Worm (Caenorhabditis elegans) whole organism, L2 larva: ENCODE results near the gene T02D1.8.

Experiments used
- R02D3.7 ChIP-seq: fragments of 150-350 bp; optimal IDR thresholded peaks from 2 replicates; lab custom pipeline; 2014; ENCODE audit warnings: missing biosample characterization, missing genetic modification characterization
- ZK546.5 ChIP-seq: sonication (generic microtip); optimal IDR thresholded peaks from 2 replicates; lab custom pipeline; 2017; ENCODE audit warnings: missing biosample characterization, missing genetic modification characterization
- ama-1 ChIP-seq: fragments of 150-350 bp; optimal IDR thresholded peaks from 2 replicates; lab custom pipeline; 2018; ENCODE audit warnings: inconsistent platforms
- ceh-82 ChIP-seq: fragments of 150-350 bp; optimal IDR thresholded peaks from 2 replicates; lab custom pipeline; 2014; ENCODE audit warnings: missing biosample characterization, missing genetic modification characterization
- dmd-4 ChIP-seq: sonication (generic microtip); optimal IDR thresholded peaks from 2 replicates; lab custom pipeline; 2017; ENCODE audit warnings: missing biosample characterization, missing genetic modification characterization
- egl-27 ChIP-seq: sonication (generic microtip); optimal IDR thresholded peaks from 3 replicates; lab custom pipeline; 2017; ENCODE audit warnings: missing biosample characterization, missing genetic modification reagents, missing genetic modification characterization
- elt-3 ChIP-seq: sonication (generic microtip); optimal IDR thresholded peaks from 2 replicates; lab custom pipeline; 2017; ENCODE audit warnings: missing biosample characterization, missing genetic modification characterization
- nhr-12 ChIP-seq: fragments of 150-350 bp; optimal IDR thresholded peaks from 2 replicates; lab custom pipeline; 2014; ENCODE audit warnings: missing biosample characterization, missing genetic modification characterization
- nhr-129 ChIP-seq: fragments of 150-350 bp; optimal IDR thresholded peaks from 2 replicates; lab custom pipeline; 2014; ENCODE audit warnings: missing biosample characterization, missing genetic modification characterization
- nhr-25 ChIP-seq: fragments of 150-350 bp; sonication (generic microtip); optimal IDR thresholded peaks from 3 replicates; lab custom pipeline; 2014; ENCODE audit warnings: missing biosample characterization, missing genetic modification characterization
- nhr-6 ChIP-seq: fragments of 150-350 bp; optimal IDR thresholded peaks from 2 replicates; lab custom pipeline; 2014; ENCODE audit warnings: missing biosample characterization, missing genetic modification characterization
- sma-3 ChIP-seq: sonication (generic microtip); optimal IDR thresholded peaks from 2 replicates; lab custom pipeline; 2016; ENCODE audit warnings: missing genetic modification reagents, missing genetic modification characterization, missing compliant biosample characterization
- unc-39 ChIP-seq: fragments of 150-350 bp; optimal IDR thresholded peaks from 2 replicates; lab custom pipeline; 2014; ENCODE audit warnings: missing biosample characterization, missing genetic modification characterization

- TF ChIP-seq nhr-129 (no peak), egl-27 (tag; lab: Kevin White, UChicago) (no peak), nhr-12 (tag; lab: Kevin White, UChicago) (no peak), ama-1 (lab: Kevin White, UChicago) (no peak), elt-3 (tag; lab: Kevin White, UChicago) (no peak), nhr-25 (tag; lab: Kevin White, UChicago) (no peak), unc-39 (tag; lab: Kevin White, UChicago) (no peak), R02D3.7 (tag; lab: Kevin White, UChicago) (no peak), ZK546.5 (tag; lab: Kevin White, UChicago) (no peak), dmd-4 (no peak), sma-3 (no peak), ceh-82 (tag; lab: Kevin White, UChicago) (no peak), nhr-6 (no peak)
Measured at ce11 chrIV:17413343-17413742, 26.1 kb upstream of the T02D1.8 start.
